Fruit fly (Drosophila melanogaster): ENCODE data around the gene AP-1-2beta.

dm6 chrX:19684048-19684447 is 46.8 kb upstream of the AP-1-2beta start:
- TF ChIP-seq EcR (GFP tag; optimal IDR thresholded peaks at IDR 0.05) (no peak), CG8478 (optimal IDR thresholded peaks at IDR 0.05) (no peak), Dll (optimal IDR thresholded peaks at IDR 0.05) (no peak), psq (optimal IDR thresholded peaks at IDR 0.05) (no peak), usp (GFP tag; optimal IDR thresholded peaks at IDR 0.05) (no peak), pan (optimal IDR thresholded peaks at IDR 0.05) (no peak)

Measured in whole organism.